Fruit fly (Drosophila melanogaster) whole organism, wandering third instar larva: ENCODE measurements around the gene CG10804.

Source experiments
- GATAd ChIP-seq: sonication (Bioruptor generic); optimal IDR thresholded peaks from 2 replicates; lab custom pipeline; 2016; ENCODE audit warnings: missing biosample characterization, missing genetic modification characterization
- N ChIP-seq: fragments of >200 bp; optimal IDR thresholded peaks from 2 replicates; lab custom pipeline; 2018; ENCODE audit warnings: missing biosample characterization, missing external identifiers, missing genetic modification characterization
- OdsH ChIP-seq: fragments of 200-800 bp; sonication (Bioruptor generic); optimal IDR thresholded peaks from 2 replicates; lab custom pipeline; 2016; ENCODE audit warnings: missing biosample characterization, mild to moderate bottlenecking, missing genetic modification characterization
- ey ChIP-seq: fragments of 200-800 bp; sonication (Bioruptor generic); optimal IDR thresholded peaks from 2 replicates; lab custom pipeline; 2016; ENCODE audit warnings: missing biosample characterization, missing genetic modification characterization
- h ChIP-seq: fragments of 200-800 bp; sonication (Bioruptor generic); optimal IDR thresholded peaks from 3 replicates; lab custom pipeline; 2016; ENCODE audit warnings: missing biosample characterization, mild to moderate bottlenecking, missing genetic modification characterization
- jim ChIP-seq: fragments of 175-275, 200-325 bp; sonication (Bioruptor generic); optimal IDR thresholded peaks from 2 replicates; lab custom pipeline; 2016; ENCODE audit warnings: missing biosample characterization, mild to moderate bottlenecking, missing genetic modification characterization
- lola ChIP-seq: fragments of >200 bp; optimal IDR thresholded peaks from 2 replicates; lab custom pipeline; 2017; ENCODE audit warnings: missing biosample characterization, missing genetic modification characterization
- psq ChIP-seq: fragments of 200-800 bp; sonication (Bioruptor generic); optimal IDR thresholded peaks from 3 replicates; lab custom pipeline; 2017; ENCODE audit warnings: missing biosample characterization, mild to moderate bottlenecking, missing genetic modification characterization, moderate library complexity
- rgr ChIP-seq: fragments of 200-800 bp; sonication (Bioruptor generic); optimal IDR thresholded peaks from 3 replicates; lab custom pipeline; 2016; ENCODE audit warnings: missing biosample characterization, mild to moderate bottlenecking, missing genetic modification characterization
- sage ChIP-seq: fragments of 200-800 bp; sonication (Bioruptor generic); optimal IDR thresholded peaks from 2 replicates; lab custom pipeline; 2016; ENCODE audit warnings: missing biosample characterization, mild to moderate bottlenecking, missing genetic modification characterization
- sv ChIP-seq: fragments of 200-800 bp; sonication (Bioruptor generic); optimal IDR thresholded peaks from 3 replicates; lab custom pipeline; 2016; ENCODE audit warnings: missing biosample characterization, missing genetic modification characterization
- usp ChIP-seq: fragments of >200 bp; optimal IDR thresholded peaks from 2 replicates; lab custom pipeline; 2017; ENCODE audit warnings: missing biosample characterization, missing genetic modification characterization

- no peak for TF ChIP-seq OdsH (GFP tag; lab: Kevin White, UChicago)
- TF ChIP-seq h (GFP tag; lab: Kevin White, UChicago): no peak
- no peak for TF ChIP-seq ey (GFP tag; lab: Kevin White, UChicago)
- TF ChIP-seq psq: no peak
- no peak for TF ChIP-seq lola (GFP tag; lab: Kevin White, UChicago)
- no peak for TF ChIP-seq N (GFP tag; lab: Kevin White, UChicago)
- no peak for TF ChIP-seq sv
- TF ChIP-seq GATAd (GFP tag; lab: Kevin White, UChicago): no peak
- TF ChIP-seq rgr (GFP tag; lab: Kevin White, UChicago): no peak
- no peak for TF ChIP-seq sage (GFP tag; lab: Kevin White, UChicago)
- no peak for TF ChIP-seq jim
- no peak for TF ChIP-seq usp
Observed at dm6 chrX:3453038-3453819, 28.9 kb downstream of the CG10804 start.
